Fruit fly (Drosophila melanogaster): ENCODE measurements around the gene Octalpha2R.

Gene Octalpha2R

dm6 chr3R:18849148-18849547, at the start of gene Octalpha2R (continued):
- TF ChIP-seq hth (optimal IDR thresholded peaks at IDR 0.05), result no peak
- no peak for TF ChIP-seq ATbp (GFP tag; optimal IDR thresholded peaks at IDR 0.05)
- 0 out of 4 replicates have a peak, but pooled peaks have one; percentile 58 for TF ChIP-seq chinmo (GFP tag; IDR thresholded peaks at IDR 0.05; ENCODE audit: partially characterized antibody)
- TF ChIP-seq CG18011 (GFP tag; optimal IDR thresholded peaks at IDR 0.05), result no peak
- no peak for TF ChIP-seq CG8359 (GFP tag; optimal IDR thresholded peaks at IDR 0.05; ENCODE audit: borderline replicate concordance)
- no peak for TF ChIP-seq CG8765 (GFP tag; IDR thresholded peaks at IDR 0.05)
- no peak for TF ChIP-seq gfzf (GFP tag; optimal IDR thresholded peaks at IDR 0.05)
- no peak for TF ChIP-seq CG15073 (GFP tag; optimal IDR thresholded peaks at IDR 0.05)
- no peak for TF ChIP-seq CG31388 (GFP tag; optimal IDR thresholded peaks at IDR 0.05)
- no peak for TF ChIP-seq CG16813 (GFP tag; IDR thresholded peaks at IDR 0.05; ENCODE audit: partially characterized antibody)
- TF ChIP-seq CG18599 (GFP tag; optimal IDR thresholded peaks at IDR 0.05), result no peak
- no peak for TF ChIP-seq CG5180 (GFP tag; optimal IDR thresholded peaks at IDR 0.05)
- 0 out of 2 replicates have a peak, but pooled peaks have one; percentile 41 for TF ChIP-seq chm (GFP tag; IDR thresholded peaks at IDR 0.05)
- no peak for TF ChIP-seq CG8924 (tag; optimal IDR thresholded peaks at IDR 0.05)
- TF ChIP-seq CG17359 (tag; optimal IDR thresholded peaks at IDR 0.05), result no peak
- no peak for TF ChIP-seq CG4404 (GFP tag; IDR thresholded peaks at IDR 0.05)
- no peak for TF ChIP-seq CG12104 (GFP tag; optimal IDR thresholded peaks at IDR 0.05)
- no peak for TF ChIP-seq jumu (GFP tag; optimal IDR thresholded peaks at IDR 0.05)
- TF ChIP-seq zen2 (GFP tag; IDR thresholded peaks at IDR 0.05; ENCODE audit: partially characterized antibody), result peak; percentile 61; the same call in 2 of the 3 replicates
- no peak for TF ChIP-seq Sox100B (GFP tag; optimal IDR thresholded peaks at IDR 0.05)
- TF ChIP-seq CG3838 (GFP tag; optimal IDR thresholded peaks at IDR 0.05), result no peak
- no peak for TF ChIP-seq CG10979 (tag; optimal IDR thresholded peaks at IDR 0.05)
- no peak for TF ChIP-seq Six4 (GFP tag; optimal IDR thresholded peaks at IDR 0.05)
- TF ChIP-seq Trl (optimal IDR thresholded peaks at IDR 0.05), result peak; percentile 87 to 93
- TF ChIP-seq Trl (GFP tag; optimal IDR thresholded peaks at IDR 0.05), result no peak
- no peak for TF ChIP-seq CG14710 (tag; optimal IDR thresholded peaks at IDR 0.05)
- peak; percentile 44; the same call in 1 of the 2 replicates for TF ChIP-seq Bgb (GFP tag; IDR thresholded peaks at IDR 0.05; ENCODE audit: partially characterized antibody)
- no peak for TF ChIP-seq CG15696 (tag; optimal IDR thresholded peaks at IDR 0.05)
- no peak for TF ChIP-seq jigr1 (GFP tag; IDR thresholded peaks at IDR 0.05)
- TF ChIP-seq CG10366 (GFP tag; IDR thresholded peaks at IDR 0.05), result no peak
- TF ChIP-seq tin (GFP tag; optimal IDR thresholded peaks at IDR 0.05), result no peak
- TF ChIP-seq CG4424 (GFP tag; optimal IDR thresholded peaks at IDR 0.05), result no peak
- TF ChIP-seq Hr39 (optimal IDR thresholded peaks at IDR 0.05), result no peak
- no peak for TF ChIP-seq CG6272 (GFP tag; IDR thresholded peaks at IDR 0.05)
- TF ChIP-seq Neu2 (GFP tag; optimal IDR thresholded peaks at IDR 0.05; ENCODE audit: borderline replicate concordance), result no peak
- no peak for TF ChIP-seq Mad (GFP tag; optimal IDR thresholded peaks at IDR 0.05)
- TF ChIP-seq bowl (GFP tag; IDR thresholded peaks at IDR 0.05), result 0 out of 2 replicates have a peak, but pooled peaks have one; percentile 29
- TF ChIP-seq Rfx (GFP tag; IDR thresholded peaks at IDR 0.05), result peak; percentile 31; the same call in 1 of the 2 replicates
- TF ChIP-seq Mes4 (GFP tag; optimal IDR thresholded peaks at IDR 0.05), result no peak
- no peak for TF ChIP-seq ERR (GFP tag; optimal IDR thresholded peaks at IDR 0.05)
- TF ChIP-seq Jarid2 (GFP tag; optimal IDR thresholded peaks at IDR 0.05), result peak; percentile 75
- TF ChIP-seq CG4617 (GFP tag; optimal IDR thresholded peaks at IDR 0.05; ENCODE audit: borderline replicate concordance), result no peak
- TF ChIP-seq wor (GFP tag; IDR thresholded peaks at IDR 0.05), result no peak
- TF ChIP-seq crp (GFP tag; optimal IDR thresholded peaks at IDR 0.05), result no peak
- TF ChIP-seq CG34224 (GFP tag; IDR thresholded peaks at IDR 0.05; ENCODE audit: partially characterized antibody), result 0 out of 3 replicates have a peak, but pooled peaks have one; percentile 18
- TF ChIP-seq CG13287 (GFP tag; IDR thresholded peaks at IDR 0.05; ENCODE audit: partially characterized antibody), result no peak; the same call in 1 of the 2 replicates
- no peak for TF ChIP-seq CG43689 (GFP tag; IDR thresholded peaks at IDR 0.05)
- no peak for TF ChIP-seq ash1 (GFP tag; optimal IDR thresholded peaks at IDR 0.05)
- no peak for TF ChIP-seq CG7786 (GFP tag; optimal IDR thresholded peaks at IDR 0.05)
- peak; percentile 34; the same call in 1 of the 3 replicates for TF ChIP-seq CG7963 (GFP tag; IDR thresholded peaks at IDR 0.05; ENCODE audit: partially characterized antibody)
- peak; percentile 61; the same call in 1 of the 3 replicates for TF ChIP-seq so (GFP tag; IDR thresholded peaks at IDR 0.05)

Data from whole organism, embryonic.